Worm (Caenorhabditis elegans): ENCODE measurements around the gene K08F8.7.

The K08F8.7 gene

ce11 chrII:8759493-8759892 lies 4.3 kb upstream of the K08F8.7 start, which contains the start of gene fut-1:
fut-1 (minus strand) TSS chrII:8759593.
- TF ChIP-seq nhr-10 (tag; optimal IDR thresholded peaks at IDR 0.05): no peak
- TF ChIP-seq ceh-62 (tag; optimal IDR thresholded peaks at IDR 0.05): no peak
- TF ChIP-seq nhr-25 (tag; optimal IDR thresholded peaks at IDR 0.05; ENCODE audit: borderline replicate concordance, insufficient read depth): no peak
- TF ChIP-seq lsy-2 (tag; optimal IDR thresholded peaks at IDR 0.05): no peak
- TF ChIP-seq attf-4 (tag; optimal IDR thresholded peaks at IDR 0.05): no peak
- TF ChIP-seq ceh-82 (tag; optimal IDR thresholded peaks at IDR 0.05): no peak
- no peak for TF ChIP-seq nhr-6 (tag; optimal IDR thresholded peaks at IDR 0.05)
- no peak for TF ChIP-seq Y48G9A.11 (GFP tag; IDR thresholded peaks at IDR 0.05)
- TF ChIP-seq zfp-3 (GFP tag; conservative IDR thresholded peaks at IDR 0.05): no peak

- TF ChIP-seq spr-3 (GFP tag; optimal IDR thresholded peaks at IDR 0.05): no peak
- TF ChIP-seq mxl-3 (GFP tag; optimal IDR thresholded peaks at IDR 0.05): no peak
- no peak for TF ChIP-seq madf-5 (GFP tag; IDR thresholded peaks at IDR 0.05)
- no peak for TF ChIP-seq aly-2 (tag; optimal IDR thresholded peaks at IDR 0.05)
- no peak for TF ChIP-seq ama-1 (optimal IDR thresholded peaks at IDR 0.05)
- no peak for TF ChIP-seq T20F7.1 (GFP tag; optimal IDR thresholded peaks at IDR 0.05)
- TF ChIP-seq mxl-2 (GFP tag; conservative IDR thresholded peaks at IDR 0.05): no peak
- TF ChIP-seq lin-39 (tag; optimal IDR thresholded peaks at IDR 0.05): no peak
- no peak for TF ChIP-seq nhr-77 (tag; optimal IDR thresholded peaks at IDR 0.05)
- TF ChIP-seq F44E2.7 (GFP tag; IDR thresholded peaks at IDR 0.05): no peak
Measured at ce11 chrII:8751686-8752085, 3.5 kb downstream of the K08F8.7 start, which contains the start of gene atf-2. atf-2 (plus strand) TSS chrII:8751986.

DNA sequence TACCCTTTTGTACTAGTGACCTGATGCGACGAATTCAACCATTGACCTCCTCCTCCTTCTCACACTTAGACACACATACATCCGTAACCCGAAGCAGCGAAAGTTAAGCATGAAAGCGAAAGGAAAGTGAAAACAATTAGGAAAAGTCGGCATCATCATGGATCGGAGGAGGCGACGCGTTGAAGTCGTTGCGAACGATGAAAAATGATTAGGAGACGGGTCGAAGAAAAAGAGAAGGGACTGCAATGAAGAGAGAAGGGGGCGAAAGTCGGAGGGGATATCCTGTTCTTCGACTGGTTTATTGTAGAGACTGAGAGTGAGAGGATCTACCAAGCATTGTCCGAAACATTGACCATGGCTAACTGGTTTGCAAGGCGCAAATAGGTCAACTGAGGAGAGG lies 4.1 kb downstream of the K08F8.7 start:
- no peak for TF ChIP-seq nhr-25 (tag; optimal IDR thresholded peaks at IDR 0.05; ENCODE audit: borderline replicate concordance, insufficient read depth)
- TF ChIP-seq cey-2 (tag; optimal IDR thresholded peaks at IDR 0.05; ENCODE audit: borderline replicate concordance, insufficient read depth): no peak
- TF ChIP-seq mes-2 (tag; optimal IDR thresholded peaks at IDR 0.05; ENCODE audit: poor library complexity, severe bottlenecking): no peak
- TF ChIP-seq aha-1 (tag): peak; percentile 92
- TF ChIP-seq nhr-77 (tag; optimal IDR thresholded peaks at IDR 0.05): no peak
- no peak for TF ChIP-seq hlh-30 (tag; optimal IDR thresholded peaks at IDR 0.05; ENCODE audit: insufficient read depth)
- TF ChIP-seq dmd-8 (GFP tag; IDR thresholded peaks at IDR 0.05): no peak
- TF ChIP-seq mxl-3 (GFP tag; optimal IDR thresholded peaks at IDR 0.05): peak; percentile 46
- TF ChIP-seq spr-1 (tag; optimal IDR thresholded peaks at IDR 0.05): no peak
- no peak for TF ChIP-seq lin-13 (GFP tag; optimal IDR thresholded peaks at IDR 0.05)
- no peak for TF ChIP-seq daf-16 (GFP tag; optimal IDR thresholded peaks at IDR 0.05)
- no peak for TF ChIP-seq daf-16 (tag; optimal IDR thresholded peaks at IDR 0.05)
- TF ChIP-seq lin-15B (tag; optimal IDR thresholded peaks at IDR 0.05): no peak
- TF ChIP-seq zfp-3 (GFP tag; conservative IDR thresholded peaks at IDR 0.05): no peak
- TF ChIP-seq Y105C5A.15 (GFP tag; IDR thresholded peaks at IDR 0.05): no peak
- TF ChIP-seq ces-1 (GFP tag; optimal IDR thresholded peaks at IDR 0.05): no peak
- TF ChIP-seq lin-39 (tag; optimal IDR thresholded peaks at IDR 0.05): no peak
- TF ChIP-seq mdl-1 (tag; optimal IDR thresholded peaks at IDR 0.05): peak in 1 of 2 experiments; percentile 63
- TF ChIP-seq snpc-1.2 (GFP tag; IDR thresholded peaks at IDR 0.05): no peak
- no peak for TF ChIP-seq arid-1 (GFP tag; conservative IDR thresholded peaks at IDR 0.05)
- no peak for TF ChIP-seq lin-1 (GFP tag; IDR thresholded peaks at IDR 0.05)
- TF ChIP-seq egl-43 (GFP tag; IDR thresholded peaks at IDR 0.05): no peak
- TF ChIP-seq nhr-102 (tag; optimal IDR thresholded peaks at IDR 0.05): no peak
- TF ChIP-seq madf-9 (GFP tag; conservative IDR thresholded peaks at IDR 0.05): no peak
- TF ChIP-seq zip-11 (GFP tag; IDR thresholded peaks at IDR 0.05): no peak
- peak; percentile 55 for TF ChIP-seq nhr-48 (tag; optimal IDR thresholded peaks at IDR 0.05)
- no peak for TF ChIP-seq ceh-82 (tag; optimal IDR thresholded peaks at IDR 0.05)
- TF ChIP-seq mxl-2 (GFP tag; conservative IDR thresholded peaks at IDR 0.05): no peak
- TF ChIP-seq rbr-2 (tag; optimal IDR thresholded peaks at IDR 0.05): no peak
- TF ChIP-seq nhr-28 (tag; optimal IDR thresholded peaks at IDR 0.05): peak; percentile 35
- TF ChIP-seq ceh-20 (GFP tag; IDR thresholded peaks at IDR 0.05): no peak
- peak in 1 of 2 experiments; percentile 47 for TF ChIP-seq unc-62 (GFP tag; optimal IDR thresholded peaks at IDR 0.05 in 1 of 2)
- no peak for TF ChIP-seq unc-62 (tag; optimal IDR thresholded peaks at IDR 0.05)
- no peak for TF ChIP-seq skn-1 (tag; optimal IDR thresholded peaks at IDR 0.05)
- peak; percentile 66 for TF ChIP-seq hlh-11 (tag; optimal IDR thresholded peaks at IDR 0.05)
- TF ChIP-seq mdt-29 (GFP tag; IDR thresholded peaks at IDR 0.05): no peak

Measured in whole organism, L4 larva.